Fruit fly (Drosophila melanogaster) whole organism, embryonic: ENCODE results near the gene CG13965.
A peak's percentile ranks its signal among the peaks of the same experiment; 100 is the strongest.

ENCODE experiments used
- Adf1 ChIP-seq: fragments of 200-800 bp; sonication (Bioruptor generic); IDR thresholded peaks from 2 replicates; pipeline ENCODE4 v1.3.6; 2022; ENCODE audit warnings: missing biosample characterization, missing genetic modification characterization
- Bgb ChIP-seq: fragments of 200-800 bp; sonication (Bioruptor generic); IDR thresholded peaks from 2 replicates; pipeline ENCODE4 v1.3.6; 2022; ENCODE audit warnings: missing biosample characterization, missing genetic modification characterization; ENCODE audit not compliant: partially characterized antibody
- CG1024 ChIP-seq: fragments of 200-800 bp; sonication (Bioruptor generic); IDR thresholded peaks from 2 replicates; pipeline ENCODE4 v1.3.6; 2022; ENCODE audit warnings: missing biosample characterization, missing genetic modification characterization
- CG11504 ChIP-seq: fragments of 200-800 bp; sonication (Bioruptor generic); optimal IDR thresholded peaks from 3 replicates; lab custom pipeline; 2019; ENCODE audit warnings: missing biosample characterization, mild to moderate bottlenecking, missing genetic modification characterization, moderate library complexity
- CG11723 ChIP-seq: fragments of 200-800 bp; sonication (Bioruptor generic); optimal IDR thresholded peaks from 2 replicates; lab custom pipeline; 2017; ENCODE audit warnings: missing biosample characterization, mild to moderate bottlenecking, missing genetic modification characterization
- CG12659 ChIP-seq: fragments of 200-800 bp; sonication (Bioruptor generic); optimal IDR thresholded peaks from 3 replicates; lab custom pipeline; 2017; ENCODE audit warnings: mild to moderate bottlenecking, missing biosample characterization, missing genetic modification reagents, missing genetic modification characterization
- CG15601 ChIP-seq: fragments of 200-800 bp; sonication (Bioruptor generic); optimal IDR thresholded peaks from 3 replicates; lab custom pipeline; 2019; ENCODE audit warnings: missing biosample characterization, mild to moderate bottlenecking, missing genetic modification characterization, moderate library complexity
- CG16813 ChIP-seq: fragments of 200-800 bp; sonication (Bioruptor generic); IDR thresholded peaks from 3 replicates; pipeline ENCODE4 v1.3.6; 2022; ENCODE audit warnings: missing biosample characterization, missing genetic modification characterization; ENCODE audit not compliant: partially characterized antibody
- CG17361 ChIP-seq: fragments of 200-800 bp; sonication (Bioruptor generic); IDR thresholded peaks from 3 replicates; pipeline ENCODE4 v1.3.6; 2022; ENCODE audit warnings: missing biosample characterization, missing genetic modification characterization
- CG2116 ChIP-seq: fragments of 200-800 bp; sonication (Bioruptor generic); optimal IDR thresholded peaks from 3 replicates; lab custom pipeline; 2018; ENCODE audit warnings: missing biosample characterization, mild to moderate bottlenecking, missing genetic modification characterization
- CG2199 ChIP-seq: fragments of 200-800 bp; sonication (Bioruptor generic); IDR thresholded peaks from 3 replicates; pipeline ENCODE4 v1.3.6; 2022; ENCODE audit warnings: missing biosample characterization, missing genetic modification characterization
- CG2712 ChIP-seq: fragments of 200-800 bp; optimal IDR thresholded peaks from 3 replicates; lab custom pipeline; 2019; ENCODE audit warnings: missing biosample characterization, mild to moderate bottlenecking, missing genetic modification characterization, moderate library complexity
- CG4730 ChIP-seq: fragments of 200-800 bp; sonication (Bioruptor generic); IDR thresholded peaks from 2 replicates; pipeline ENCODE4 v1.3.6; 2022; ENCODE audit warnings: missing biosample characterization, missing genetic modification characterization
- CG6791 ChIP-seq: fragments of 200-800 bp; sonication (Bioruptor generic); IDR thresholded peaks from 3 replicates; pipeline ENCODE4 v1.3.6; 2022; ENCODE audit warnings: missing biosample characterization, missing genetic modification characterization; ENCODE audit not compliant: partially characterized antibody
- CTCF ChIP-seq: fragments of 200-800 bp; sonication (Bioruptor generic); optimal IDR thresholded peaks from 2 replicates; lab custom pipeline; 2017; ENCODE audit warnings: missing biosample characterization, mild to moderate bottlenecking, missing genetic modification characterization, moderate library complexity
- Dfd ChIP-seq, 2 experiments: fragments of >200 bp; optimal IDR thresholded peaks; 2 replicates each; lab custom pipeline; 2017; ENCODE audit warnings: missing biosample characterization in 2 of 2, missing genetic modification characterization in 2 of 2
- Dp ChIP-seq: fragments of 200-800 bp; sonication (Bioruptor generic); optimal IDR thresholded peaks from 2 replicates; lab custom pipeline; 2018; ENCODE audit warnings: missing biosample characterization, mild to moderate bottlenecking, missing genetic modification characterization, moderate library complexity
- E2f2 ChIP-seq: fragments of 200-800 bp; sonication (Bioruptor generic); IDR thresholded peaks from 2 replicates; pipeline ENCODE4 v1.3.6; 2022; ENCODE audit warnings: missing biosample characterization, missing genetic modification characterization
- Ets65A ChIP-seq: fragments of 200-800 bp; sonication (Bioruptor generic); peaks from one replicate; lab custom pipeline; 2016; ENCODE audit warnings: missing biosample characterization, missing genetic modification characterization
- Ets97D ChIP-seq: fragments of 200-800 bp; sonication (Bioruptor generic); optimal IDR thresholded peaks from 3 replicates; lab custom pipeline; 2016; ENCODE audit warnings: missing biosample characterization, missing genetic modification characterization
- HmgZ ChIP-seq: fragments of 200-800 bp; sonication (Bioruptor generic); optimal IDR thresholded peaks from 2 replicates; lab custom pipeline; 2018; ENCODE audit warnings: missing biosample characterization, mild to moderate bottlenecking, missing genetic modification characterization
- Hmr ChIP-seq: fragments of 200-800 bp; sonication (Bioruptor generic); optimal IDR thresholded peaks from 3 replicates; lab custom pipeline; 2017; ENCODE audit warnings: mild to moderate bottlenecking, missing biosample characterization, missing genetic modification reagents, missing genetic modification characterization
- Lhr ChIP-seq: fragments of 200-800 bp; sonication (Bioruptor generic); optimal IDR thresholded peaks from 3 replicates; lab custom pipeline; 2017; ENCODE audit warnings: mild to moderate bottlenecking, missing biosample characterization, missing genetic modification reagents, missing genetic modification characterization
- Med ChIP-seq: fragments of 200-800 bp; sonication (Bioruptor generic); peaks from one replicate; lab custom pipeline; 2016; ENCODE audit warnings: missing biosample characterization, missing genetic modification characterization, mild to moderate bottlenecking, inconsistent platforms, moderate library complexity
- Ptx1 ChIP-seq: fragments of 200-800 bp; sonication (Bioruptor generic); IDR thresholded peaks from 2 replicates; pipeline ENCODE4 v1.3.6; 2022; ENCODE audit warnings: missing biosample characterization, missing genetic modification characterization
- Xbp1 ChIP-seq: fragments of 200-800 bp; sonication (Bioruptor generic); optimal IDR thresholded peaks from 3 replicates; lab custom pipeline; 2016; ENCODE audit warnings: missing biosample characterization, mild to moderate bottlenecking, missing genetic modification characterization
- amos ChIP-seq: fragments of 200-800 bp; sonication (Bioruptor generic); IDR thresholded peaks from 2 replicates; pipeline ENCODE4 v1.3.6; 2022; ENCODE audit warnings: missing biosample characterization, missing genetic modification characterization; ENCODE audit not compliant: partially characterized antibody
- bbx ChIP-seq: fragments of 200-800 bp; sonication (Bioruptor generic); IDR thresholded peaks from 2 replicates; pipeline ENCODE4 v1.3.6; 2022; ENCODE audit warnings: missing biosample characterization, missing genetic modification characterization; ENCODE audit not compliant: partially characterized antibody
- cad ChIP-seq: fragments of >200 bp; optimal IDR thresholded peaks from 2 replicates; lab custom pipeline; 2017; ENCODE audit warnings: missing biosample characterization, missing genetic modification characterization
- cg ChIP-seq: fragments of 200-800 bp; sonication (Bioruptor generic); optimal IDR thresholded peaks from 3 replicates; lab custom pipeline; 2019; ENCODE audit warnings: missing biosample characterization, mild to moderate bottlenecking, missing genetic modification characterization, moderate library complexity
- chinmo ChIP-seq: fragments of 200-800 bp; sonication (Bioruptor generic); IDR thresholded peaks from 4 replicates; pipeline ENCODE4 v1.3.6; 2022; ENCODE audit warnings: missing biosample characterization, missing genetic modification characterization; ENCODE audit not compliant: partially characterized antibody
- corto ChIP-seq: fragments of 200-800 bp; sonication (Bioruptor generic); optimal IDR thresholded peaks from 2 replicates; lab custom pipeline; 2016; ENCODE audit warnings: missing biosample characterization, mild to moderate bottlenecking, missing genetic modification characterization, moderate library complexity
- dm ChIP-seq: fragments of 200-800 bp; sonication (Bioruptor generic); optimal IDR thresholded peaks from 3 replicates; lab custom pipeline; 2016; ENCODE audit warnings: missing biosample characterization, missing genetic modification characterization
- ftz-f1 ChIP-seq: fragments of 200-800 bp; sonication (Bioruptor generic); optimal IDR thresholded peaks from 2 replicates; lab custom pipeline; 2016; ENCODE audit warnings: missing biosample characterization, missing genetic modification characterization
- ind ChIP-seq: fragments of 200-800 bp; sonication (Bioruptor generic); optimal IDR thresholded peaks from 3 replicates; lab custom pipeline; 2016; ENCODE audit warnings: missing biosample characterization, missing genetic modification characterization
- odd ChIP-seq: fragments of 200-800 bp; sonication (Bioruptor generic); optimal IDR thresholded peaks from 2 replicates; lab custom pipeline; 2017; ENCODE audit warnings: missing biosample characterization, mild to moderate bottlenecking, missing genetic modification characterization
- pita ChIP-seq: fragments of 200-800 bp; sonication (Bioruptor generic); optimal IDR thresholded peaks from 2 replicates; lab custom pipeline; 2017; ENCODE audit warnings: missing biosample characterization, mild to moderate bottlenecking, missing genetic modification characterization
- prd ChIP-seq, 3 experiments: fragments of >200 bp in 2 of 3; fragments of 200-800 bp in 1 of 3; sonication (Bioruptor generic) in 1 of 3; optimal IDR thresholded peaks in 2 of 3; IDR thresholded peaks in 1 of 3; 2 replicates in 2 of 3; 3 replicates in 1 of 3; pipeline versions ENCODE4 v1.3.6 to Lab custom; 2017 to 2022; ENCODE audit warnings: missing biosample characterization in 1 of 3, missing genetic modification characterization in 1 of 3
- run ChIP-seq: fragments of 200-800 bp; sonication (Bioruptor generic); optimal IDR thresholded peaks from 3 replicates; lab custom pipeline; 2018; ENCODE audit warnings: missing biosample characterization, mild to moderate bottlenecking, missing genetic modification characterization
- stwl ChIP-seq: fragments of 200-800 bp; sonication (Bioruptor generic); optimal IDR thresholded peaks from 3 replicates; lab custom pipeline; 2018; ENCODE audit warnings: missing biosample characterization, mild to moderate bottlenecking, missing genetic modification characterization, moderate library complexity
- tin ChIP-seq: fragments of 200-800 bp; sonication (Bioruptor generic); optimal IDR thresholded peaks from 3 replicates; lab custom pipeline; 2016; ENCODE audit warnings: missing biosample characterization, missing genetic modification characterization
- trem ChIP-seq: fragments of 200-800 bp; optimal IDR thresholded peaks from 3 replicates; lab custom pipeline; 2019; ENCODE audit warnings: missing biosample characterization, mild to moderate bottlenecking, missing genetic modification characterization, moderate library complexity

Gene CG13965

dm6 chr2L:19915195-19915594 lies 47.0 kb downstream of the CG13965 start:
- TF ChIP-seq CG4730 (GFP tag; lab: Robert Waterston, UW) (no peak), Dp (GFP tag; lab: Kevin White, UChicago) (peak; percentile 6), CG6791 (GFP tag; lab: Robert Waterston, UW) (peak; percentile 55; the same call in 1 of the 3 replicates), CG15601 (no peak), odd (no peak), Med (GFP tag; lab: Kevin White, UChicago) (peak; percentile 53), pita (peak; percentile 68), Lhr (GFP tag; lab: Kevin White, UChicago) (peak; percentile 53), trem (tag; lab: Kevin White, UChicago) (peak; percentile 80), Ptx1 (GFP tag; lab: Robert Waterston, UW) (no peak), chinmo (GFP tag; lab: Robert Waterston, UW) (peak; percentile 25; the same call in 1 of the 4 replicates), CG17361 (peak; percentile 21; the same call in 1 of the 3 replicates), Bgb (GFP tag; lab: Robert Waterston, UW) (peak; percentile 74), Ets97D (peak; percentile 33), CG16813 (peak; percentile 53; the same call in 2 of the 3 replicates), CTCF (peak; percentile 85), CG12659 (GFP tag; lab: Kevin White, UChicago) (peak; percentile 7), Xbp1 (no peak), cad (GFP tag; lab: Kevin White, UChicago) (no peak), CG2199 (GFP tag; lab: Robert Waterston, UW) (peak; percentile 85), stwl (tag; lab: Kevin White, UChicago) (peak; percentile 66), Ets65A (GFP tag; lab: Kevin White, UChicago) (peak; percentile 82), prd (optimal IDR thresholded peaks at IDR 0.05; lab: Kevin White, UChicago) (peak in 1 of 2 experiments; percentile 55), prd (GFP tag; IDR thresholded peaks at IDR 0.05; lab: Robert Waterston, UW) (no peak), dm (GFP tag; lab: Kevin White, UChicago) (no peak), amos (GFP tag; lab: Robert Waterston, UW) (peak; percentile 65), CG11504 (tag; lab: Kevin White, UChicago) (peak; percentile 19), ind (GFP tag; lab: Kevin White, UChicago) (no peak), bbx (GFP tag; lab: Robert Waterston, UW) (peak; percentile 54; the same call in 1 of the 2 replicates), CG1024 (no peak), E2f2 (GFP tag; lab: Robert Waterston, UW) (0 out of 2 replicates have a peak, but pooled peaks have one; percentile 29), Hmr (peak; percentile 24), HmgZ (peak; percentile 4), CG2116 (GFP tag; lab: Kevin White, UChicago) (peak; percentile 9)

dm6 chr2L:19913416-19913815 lies 48.7 kb downstream of the CG13965 start, which contains the start of gene TotE:
Gene TotE (minus strand): TSS chr2L:19913516.
- TF ChIP-seq cg (GFP tag; lab: Kevin White, UChicago): no peak
- TF ChIP-seq ftz-f1 (GFP tag; lab: Kevin White, UChicago): no peak
- TF ChIP-seq corto (GFP tag; lab: Kevin White, UChicago): no peak
- no peak for TF ChIP-seq CG2712
- no peak for TF ChIP-seq run (tag; lab: Kevin White, UChicago)
- no peak for TF ChIP-seq Adf1 (GFP tag; lab: Robert Waterston, UW)
- TF ChIP-seq CG11723 (GFP tag; lab: Kevin White, UChicago): no peak
- TF ChIP-seq Dfd (GFP tag; optimal IDR thresholded peaks at IDR 0.05; lab: Kevin White, UChicago): no peak
- TF ChIP-seq tin (GFP tag; lab: Kevin White, UChicago): no peak
